Worm (Caenorhabditis elegans) whole organism, L2 larva: ENCODE measurements around the gene F28A12.10.

Source experiments
- C34F6.9 ChIP-seq: fragments of 150-350 bp; optimal IDR thresholded peaks from 2 replicates; lab custom pipeline; 2014; ENCODE audit warnings: missing biosample characterization, missing genetic modification characterization
- F13H6.1 ChIP-seq: sonication (generic microtip); optimal IDR thresholded peaks from 2 replicates; lab custom pipeline; 2016; ENCODE audit warnings: missing genetic modification characterization, missing compliant biosample characterization
- R02D3.7 ChIP-seq: fragments of 150-350 bp; optimal IDR thresholded peaks from 2 replicates; lab custom pipeline; 2014; ENCODE audit warnings: missing biosample characterization, missing genetic modification characterization
- Y55F3AM.14 ChIP-seq: fragments of 200-800 bp; sonication (Bioruptor generic); optimal IDR thresholded peaks from 2 replicates; lab custom pipeline; 2018; ENCODE audit warnings: mild to moderate bottlenecking, missing genetic modification characterization, missing compliant biosample characterization
- ZK546.5 ChIP-seq: sonication (generic microtip); optimal IDR thresholded peaks from 2 replicates; lab custom pipeline; 2017; ENCODE audit warnings: missing biosample characterization, missing genetic modification characterization
- ama-1 ChIP-seq: fragments of 150-350 bp; optimal IDR thresholded peaks from 2 replicates; lab custom pipeline; 2018; ENCODE audit warnings: inconsistent platforms
- blmp-1 ChIP-seq: sonication (generic microtip); optimal IDR thresholded peaks from 2 replicates; lab custom pipeline; 2017; ENCODE audit warnings: missing genetic modification characterization, mild to moderate bottlenecking, missing compliant biosample characterization, antibody characterized with exemption, moderate library complexity; ENCODE audit not compliant: insufficient read depth
- ceh-16 ChIP-seq: fragments of 150-350 bp; optimal IDR thresholded peaks from 2 replicates; lab custom pipeline; 2014; ENCODE audit warnings: missing biosample characterization, missing genetic modification characterization
- ceh-82 ChIP-seq: fragments of 150-350 bp; optimal IDR thresholded peaks from 2 replicates; lab custom pipeline; 2014; ENCODE audit warnings: missing biosample characterization, missing genetic modification characterization
- crh-2 ChIP-seq: sonication (generic microtip); optimal IDR thresholded peaks from 2 replicates; lab custom pipeline; 2017; ENCODE audit warnings: missing biosample characterization, missing genetic modification characterization
- egl-27 ChIP-seq: sonication (generic microtip); optimal IDR thresholded peaks from 3 replicates; lab custom pipeline; 2017; ENCODE audit warnings: missing biosample characterization, missing genetic modification reagents, missing genetic modification characterization
- fos-1 ChIP-seq: fragments of 150-350 bp; optimal IDR thresholded peaks from 2 replicates; lab custom pipeline; 2014; ENCODE audit warnings: missing biosample characterization, missing genetic modification characterization
- gmeb-1 ChIP-seq: fragments of 150-350 bp; optimal IDR thresholded peaks from 2 replicates; lab custom pipeline; 2014; ENCODE audit warnings: missing biosample characterization, missing genetic modification characterization
- lin-13 ChIP-seq: fragments of 150-350 bp; optimal IDR thresholded peaks from 2 replicates; lab custom pipeline; 2014; ENCODE audit warnings: missing biosample characterization, missing genetic modification reagents, missing genetic modification characterization
- lsy-2 ChIP-seq, 2 experiments: fragments of 150-350 bp in 1 of 2; sonication (generic microtip) in 1 of 2; optimal IDR thresholded peaks; 2 replicates each; lab custom pipeline; 2014 to 2017; ENCODE audit warnings: missing biosample characterization in 2 of 2, missing genetic modification characterization in 2 of 2
- mdl-1 ChIP-seq, 2 experiments: fragments of 150-350 bp in 1 of 2; sonication (generic microtip) in 1 of 2; optimal IDR thresholded peaks; 2 replicates each; lab custom pipeline; 2017; ENCODE audit warnings: missing biosample characterization in 2 of 2, missing genetic modification characterization in 2 of 2
- nhr-10 ChIP-seq: sonication (generic microtip); optimal IDR thresholded peaks from 2 replicates; lab custom pipeline; 2017; ENCODE audit warnings: missing biosample characterization, missing genetic modification characterization
- nhr-12 ChIP-seq: fragments of 150-350 bp; optimal IDR thresholded peaks from 2 replicates; lab custom pipeline; 2014; ENCODE audit warnings: missing biosample characterization, missing genetic modification characterization
- nhr-129 ChIP-seq: fragments of 150-350 bp; optimal IDR thresholded peaks from 2 replicates; lab custom pipeline; 2014; ENCODE audit warnings: missing biosample characterization, missing genetic modification characterization
- nhr-21 ChIP-seq: fragments of 150-350 bp; optimal IDR thresholded peaks from 2 replicates; lab custom pipeline; 2014; ENCODE audit warnings: missing biosample characterization, missing genetic modification characterization
- nhr-23 ChIP-seq: fragments of 150-350 bp; optimal IDR thresholded peaks from 2 replicates; lab custom pipeline; 2014; ENCODE audit warnings: missing biosample characterization, missing genetic modification reagents, missing genetic modification characterization
- nhr-237 ChIP-seq: fragments of 150-350 bp; optimal IDR thresholded peaks from 2 replicates; lab custom pipeline; 2014; ENCODE audit warnings: missing biosample characterization, missing genetic modification characterization
- nhr-25 ChIP-seq: fragments of 150-350 bp; sonication (generic microtip); optimal IDR thresholded peaks from 3 replicates; lab custom pipeline; 2014; ENCODE audit warnings: missing biosample characterization, missing genetic modification characterization
- nhr-6 ChIP-seq: fragments of 150-350 bp; optimal IDR thresholded peaks from 2 replicates; lab custom pipeline; 2014; ENCODE audit warnings: missing biosample characterization, missing genetic modification characterization
- nhr-77 ChIP-seq: fragments of 150-350 bp; optimal IDR thresholded peaks from 2 replicates; lab custom pipeline; 2014; ENCODE audit warnings: missing biosample characterization, missing genetic modification characterization
- sem-4 ChIP-seq: fragments of 150-350 bp; optimal IDR thresholded peaks from 2 replicates; lab custom pipeline; 2014; ENCODE audit warnings: missing biosample characterization, missing genetic modification reagents, missing genetic modification characterization
- skn-1 ChIP-seq: sonication (generic microtip); optimal IDR thresholded peaks from 2 replicates; lab custom pipeline; 2017; ENCODE audit warnings: missing biosample characterization, missing genetic modification characterization
- sma-3 ChIP-seq: sonication (generic microtip); optimal IDR thresholded peaks from 2 replicates; lab custom pipeline; 2016; ENCODE audit warnings: missing genetic modification reagents, missing genetic modification characterization, missing compliant biosample characterization
- sma-9 ChIP-seq, 2 experiments: fragments of 150-350 bp in 1 of 2; sonication (generic microtip) in 1 of 2; optimal IDR thresholded peaks; 2 replicates each; lab custom pipeline; 2014 to 2016; ENCODE audit warnings: missing genetic modification characterization in 2 of 2, mild to moderate bottlenecking in 1 of 2, missing biosample characterization in 1 of 2, missing compliant biosample characterization in 1 of 2, missing genetic modification reagents in 1 of 2, moderate library complexity in 1 of 2
- snpc-4 ChIP-seq: fragments of 150-350 bp; optimal IDR thresholded peaks from 2 replicates; lab custom pipeline; 2014; ENCODE audit warnings: missing biosample characterization, missing genetic modification characterization
- unc-39 ChIP-seq: fragments of 150-350 bp; optimal IDR thresholded peaks from 2 replicates; lab custom pipeline; 2014; ENCODE audit warnings: missing biosample characterization, missing genetic modification characterization
- unc-62 ChIP-seq: fragments of 150-350 bp; optimal IDR thresholded peaks from 2 replicates; lab custom pipeline; 2014; ENCODE audit warnings: missing biosample characterization, missing genetic modification reagents, missing genetic modification characterization
- ztf-1 ChIP-seq: fragments of 200-800 bp; sonication (Bioruptor generic); conservative IDR thresholded peaks from 2 replicates; pipeline ENCODE4 v1.3.6; 2022; ENCODE audit warnings: missing genetic modification characterization, missing compliant biosample characterization
- ztf-11 ChIP-seq: sonication (generic microtip); optimal IDR thresholded peaks from 2 replicates; lab custom pipeline; 2017; ENCODE audit warnings: missing biosample characterization, missing genetic modification characterization
- ztf-4 ChIP-seq: fragments of 150-350 bp; optimal IDR thresholded peaks from 2 replicates; lab custom pipeline; 2014; ENCODE audit warnings: missing biosample characterization, missing genetic modification characterization

The F28A12.10 gene

ce11 chrV:8677193-8677592 lies 39.6 kb upstream of the F28A12.10 start, which contains the start of gene ZC190.6:
Gene ZC190.6, minus strand, starts transcription at chrV:8677293.
- TF ChIP-seq nhr-23 (tag; lab: Kevin White, UChicago) (no peak), R02D3.7 (tag; lab: Kevin White, UChicago) (no peak), ztf-11 (tag; lab: Kevin White, UChicago) (no peak), ztf-4 (no peak), nhr-21 (no peak), ceh-82 (no peak), sma-9 (GFP tag; optimal IDR thresholded peaks at IDR 0.05; lab: Kevin White, UChicago) (no peak), sma-9 (tag; optimal IDR thresholded peaks at IDR 0.05; lab: Kevin White, UChicago) (no peak), nhr-129 (no peak), sem-4 (tag; lab: Kevin White, UChicago) (no peak), ztf-1 (GFP tag; lab: Robert Waterston, UW) (no peak), nhr-237 (tag; lab: Kevin White, UChicago) (no peak), lin-13 (GFP tag; lab: Kevin White, UChicago) (no peak), egl-27 (tag; lab: Kevin White, UChicago) (no peak), lsy-2 (tag; optimal IDR thresholded peaks at IDR 0.05; lab: Kevin White, UChicago) (no peak), crh-2 (no peak), F13H6.1 (tag; lab: Kevin White, UChicago) (no peak), nhr-12 (tag; lab: Kevin White, UChicago) (no peak), ZK546.5 (tag; lab: Kevin White, UChicago) (no peak)

ce11 chrV:8673498-8673897 lies 35.9 kb upstream of the F28A12.10 start, which contains the start of gene ZC190.5:
Gene ZC190.5, minus strand, starts transcription at chrV:8673598.
- TF ChIP-seq mdl-1 (tag; optimal IDR thresholded peaks at IDR 0.05; lab: Kevin White, UChicago): no peak
- no peak for TF ChIP-seq Y55F3AM.14 (GFP tag; lab: Kevin White, UChicago)
- TF ChIP-seq nhr-6 (tag; lab: Kevin White, UChicago): no peak
- TF ChIP-seq F13H6.1 (tag; lab: Kevin White, UChicago): no peak
- no peak for TF ChIP-seq snpc-4 (tag; lab: Kevin White, UChicago)
- TF ChIP-seq nhr-12 (tag; lab: Kevin White, UChicago): no peak
- TF ChIP-seq ZK546.5 (tag; lab: Kevin White, UChicago): no peak
- TF ChIP-seq nhr-23 (tag; lab: Kevin White, UChicago): no peak
- no peak for TF ChIP-seq nhr-10
- no peak for TF ChIP-seq ceh-82
- no peak for TF ChIP-seq unc-39 (tag; lab: Kevin White, UChicago)
- no peak for TF ChIP-seq crh-2
- TF ChIP-seq sma-3: no peak
- TF ChIP-seq lin-13 (GFP tag; lab: Kevin White, UChicago): no peak
- no peak for TF ChIP-seq sem-4 (tag; lab: Kevin White, UChicago)
- TF ChIP-seq gmeb-1 (tag; lab: Kevin White, UChicago): no peak
- TF ChIP-seq unc-62: no peak
- no peak for TF ChIP-seq sma-9 (GFP tag; optimal IDR thresholded peaks at IDR 0.05; lab: Kevin White, UChicago)
- TF ChIP-seq sma-9 (tag; optimal IDR thresholded peaks at IDR 0.05; lab: Kevin White, UChicago): no peak

- TF ChIP-seq lin-13 (GFP tag; lab: Kevin White, UChicago): no peak
- peak; percentile 7 for TF ChIP-seq nhr-25
- TF ChIP-seq C34F6.9 (tag; lab: Kevin White, UChicago): no peak
These were observed 34.1 kb upstream of the F28A12.10 start for ce11 chrV:8671568-8672123.

- TF ChIP-seq nhr-25 (peak; percentile 31), nhr-12 (tag; lab: Kevin White, UChicago) (no peak)
These were observed 33.2 kb upstream of the F28A12.10 start for ce11 chrV:8670759-8671158.

- TF ChIP-seq mdl-1 (tag; optimal IDR thresholded peaks at IDR 0.05; lab: Kevin White, UChicago) (no peak), blmp-1 (tag; lab: Kevin White, UChicago) (peak; percentile 93), ztf-1 (GFP tag; lab: Robert Waterston, UW) (no peak), ztf-4 (no peak), ztf-11 (tag; lab: Kevin White, UChicago) (no peak), ama-1 (no peak), nhr-25 (peak; percentile 65), nhr-10 (no peak), nhr-77 (tag; lab: Kevin White, UChicago) (no peak), skn-1 (tag; lab: Kevin White, UChicago) (no peak), fos-1 (no peak), lin-13 (GFP tag; lab: Kevin White, UChicago) (no peak), nhr-21 (no peak), sem-4 (tag; lab: Kevin White, UChicago) (no peak), nhr-12 (tag; lab: Kevin White, UChicago) (no peak), gmeb-1 (tag; lab: Kevin White, UChicago) (no peak), ceh-16 (tag; lab: Kevin White, UChicago) (peak; percentile 47)
These were observed 30.7 kb upstream of the F28A12.10 start for ce11 chrV:8668224-8668623.
